Worm (Caenorhabditis elegans): ENCODE results near the gene srxa-5.

DNA sequence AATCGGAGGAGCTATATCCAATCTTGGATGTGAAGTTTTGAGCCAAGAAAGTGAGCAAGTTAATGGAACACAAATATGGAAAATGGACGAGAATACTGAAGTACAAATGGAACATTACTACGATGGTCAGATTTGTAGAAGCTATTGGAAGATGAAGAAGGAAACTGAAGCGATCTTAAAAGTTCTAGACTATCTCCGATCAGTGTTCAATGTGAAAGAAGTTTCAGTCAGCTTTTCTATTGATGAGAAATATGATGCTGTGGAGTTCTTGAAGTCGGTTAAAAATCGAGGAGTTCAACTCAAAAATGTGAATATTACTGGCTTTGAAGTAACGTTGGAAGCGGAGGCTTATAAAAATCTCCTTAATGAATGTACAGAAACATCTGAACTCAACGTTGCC, 33.6 kb upstream of the srxa-5 start:
- no peak for TF ChIP-seq unc-62 (GFP tag; optimal IDR thresholded peaks at IDR 0.05)
- no peak for TF ChIP-seq nhr-25 (tag; optimal IDR thresholded peaks at IDR 0.05)

All from whole organism, L3 larva.